1 fruit fly cellular context compared by ENCODE assay signal in genomic region chr3L:3164951-3165350, dm6.
A peak's percentile ranks its signal among the peaks of the same experiment; 100 is the strongest.
TF ChIP-seq lines count a peak whose summit lies in the region.

CG32280 (plus strand) TSS chr3L:3165181.

TF ChIP-seq in whole organism, embryonic, 481 proteins besides CTCF, POLR2A, EP300 and RAD21 (continued from another document):
- no peak for TF ChIP-seq Atf3 (GFP tag; optimal IDR thresholded peaks at IDR 0.05; lab: Kevin White, UChicago)
- TF ChIP-seq CG4360 (GFP tag; IDR thresholded peaks at IDR 0.05; lab: Robert Waterston, UW) = no peak
- TF ChIP-seq Bgb (GFP tag; IDR thresholded peaks at IDR 0.05; lab: Robert Waterston, UW; ENCODE audit: partially characterized antibody) = peak; percentile 95
- peak; percentile 40; the same call in 1 of the 2 replicates for TF ChIP-seq chm (GFP tag; IDR thresholded peaks at IDR 0.05; lab: Robert Waterston, UW)
- peak; percentile 47 for TF ChIP-seq CG8924 (tag; optimal IDR thresholded peaks at IDR 0.05; lab: Kevin White, UChicago)
- no peak for TF ChIP-seq CG18011 (GFP tag; optimal IDR thresholded peaks at IDR 0.05; lab: Kevin White, UChicago)
- TF ChIP-seq zen2 (GFP tag; IDR thresholded peaks at IDR 0.05; lab: Robert Waterston, UW; ENCODE audit: partially characterized antibody) = peak; percentile 92
- TF ChIP-seq sisA (GFP tag; IDR thresholded peaks at IDR 0.05; lab: Robert Waterston, UW) = no peak
- no peak for TF ChIP-seq dmrt11E (tag; optimal IDR thresholded peaks at IDR 0.05; lab: Kevin White, UChicago)
- no peak for TF ChIP-seq CG17385 (GFP tag; optimal IDR thresholded peaks at IDR 0.05; lab: Kevin White, UChicago)
- TF ChIP-seq CG4730 (GFP tag; IDR thresholded peaks at IDR 0.05; lab: Robert Waterston, UW) = no peak
- TF ChIP-seq CG34224 (GFP tag; IDR thresholded peaks at IDR 0.05; lab: Robert Waterston, UW; ENCODE audit: partially characterized antibody) = peak; percentile 90
- TF ChIP-seq ERR (GFP tag; optimal IDR thresholded peaks at IDR 0.05; lab: Kevin White, UChicago) = peak; percentile 5
- TF ChIP-seq peb (GFP tag; IDR thresholded peaks at IDR 0.05; lab: Robert Waterston, UW) = no peak
- peak; percentile 76; the same call in 1 of the 2 replicates for TF ChIP-seq CG42726 (GFP tag; IDR thresholded peaks at IDR 0.05; lab: Robert Waterston, UW; ENCODE audit: partially characterized antibody)
- TF ChIP-seq CG6854 (GFP tag; optimal IDR thresholded peaks at IDR 0.05; lab: Kevin White, UChicago) = no peak
